Fruit fly (Drosophila melanogaster): ENCODE measurements around the gene CG42717.

Gene CG42717

DNA sequence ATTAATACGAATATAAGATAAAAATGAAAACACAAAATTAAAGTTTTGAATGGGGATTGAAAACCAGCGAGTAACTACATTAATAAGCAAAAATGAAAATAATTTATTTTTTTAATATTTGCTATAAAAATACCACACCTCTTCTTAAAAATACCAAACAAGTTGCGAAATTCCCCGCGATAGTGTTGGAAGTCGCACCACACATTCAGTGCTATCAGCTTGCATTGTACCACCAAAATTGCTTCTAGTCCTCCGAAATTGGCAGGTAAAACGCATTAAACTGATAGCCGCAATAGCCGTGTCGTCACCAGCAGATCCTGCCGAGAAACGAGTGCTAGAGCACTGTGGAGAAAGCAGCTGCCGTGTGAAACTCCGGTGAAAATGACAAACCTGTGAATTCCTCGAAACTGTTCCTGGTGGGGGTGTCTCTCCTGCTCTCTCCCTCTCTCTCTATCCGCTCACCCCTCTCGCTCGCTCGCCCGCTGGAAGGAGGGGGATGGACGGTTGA, 44.9 kb downstream of the CG42717 start, which contains the start of gene Hip14 (continued):
- TF ChIP-seq CG11398 (GFP tag; optimal IDR thresholded peaks at IDR 0.05) (no peak), aop (GFP tag; IDR thresholded peaks at IDR 0.05) (no peak), H2.0 (GFP tag; IDR thresholded peaks at IDR 0.05) (no peak), salm (tag; optimal IDR thresholded peaks at IDR 0.05) (no peak), CG31365 (tag; optimal IDR thresholded peaks at IDR 0.05) (no peak), CG4730 (GFP tag; IDR thresholded peaks at IDR 0.05) (no peak), Dad (GFP tag; optimal IDR thresholded peaks at IDR 0.05) (no peak), ash1 (GFP tag; optimal IDR thresholded peaks at IDR 0.05) (no peak), al (GFP tag; IDR thresholded peaks at IDR 0.05) (no peak), Dref (GFP tag; IDR thresholded peaks at IDR 0.05) (no peak), bowl (GFP tag; IDR thresholded peaks at IDR 0.05) (no peak), ATbp (GFP tag; optimal IDR thresholded peaks at IDR 0.05) (no peak), CG10274 (GFP tag; optimal IDR thresholded peaks at IDR 0.05) (no peak), Awh (GFP tag; IDR thresholded peaks at IDR 0.05) (no peak), CG15696 (tag; optimal IDR thresholded peaks at IDR 0.05) (no peak), gsb-n (tag; optimal IDR thresholded peaks at IDR 0.05) (no peak), CG4707 (GFP tag; optimal IDR thresholded peaks at IDR 0.05) (no peak), Aef1 (GFP tag; IDR thresholded peaks at IDR 0.05) (no peak), CG11504 (tag; optimal IDR thresholded peaks at IDR 0.05) (no peak), dysf (GFP tag; IDR thresholded peaks at IDR 0.05) (no peak), gfzf (GFP tag; optimal IDR thresholded peaks at IDR 0.05) (peak; percentile 53), maf-S (GFP tag; optimal IDR thresholded peaks at IDR 0.05) (no peak), CG7556 (GFP tag; optimal IDR thresholded peaks at IDR 0.05) (peak; percentile 23), Hr39 (optimal IDR thresholded peaks at IDR 0.05) (no peak), CG4282 (GFP tag; optimal IDR thresholded peaks at IDR 0.05) (no peak), da (GFP tag; optimal IDR thresholded peaks at IDR 0.05) (no peak), gce (GFP tag; IDR thresholded peaks at IDR 0.05) (no peak), knrl (GFP tag; IDR thresholded peaks at IDR 0.05; ENCODE audit: partially characterized antibody) (no peak), CG4328 (GFP tag; optimal IDR thresholded peaks at IDR 0.05) (no peak), fd102C (GFP tag; optimal IDR thresholded peaks at IDR 0.05) (no peak), CG10462 (GFP tag; optimal IDR thresholded peaks at IDR 0.05) (no peak), dimm (GFP tag; IDR thresholded peaks at IDR 0.05) (no peak), BEAF-32 (GFP tag; optimal IDR thresholded peaks at IDR 0.05) (peak; percentile 29), CG17612 (GFP tag; IDR thresholded peaks at IDR 0.05) (no peak), CG9609 (GFP tag; optimal IDR thresholded peaks at IDR 0.05) (no peak), CG1832 (GFP tag; optimal IDR thresholded peaks at IDR 0.05) (peak; percentile 90), inv (GFP tag; IDR thresholded peaks at IDR 0.05; ENCODE audit: partially characterized antibody) (no peak), CG9876 (GFP tag; optimal IDR thresholded peaks at IDR 0.05) (no peak), CG3065 (GFP tag; optimal IDR thresholded peaks at IDR 0.05) (no peak), CG12391 (tag; optimal IDR thresholded peaks at IDR 0.05) (peak; percentile 52), Camta (GFP tag; optimal IDR thresholded peaks at IDR 0.05) (no peak), CG3995 (GFP tag; optimal IDR thresholded peaks at IDR 0.05) (peak; percentile 86), yki (optimal IDR thresholded peaks at IDR 0.05) (no peak), CG11560 (tag; IDR thresholded peaks at IDR 0.05) (no peak), nau (GFP tag; optimal IDR thresholded peaks at IDR 0.05) (no peak), CG13296 (GFP tag; optimal IDR thresholded peaks at IDR 0.05) (peak; percentile 22), CG3163 (GFP tag; optimal IDR thresholded peaks at IDR 0.05) (no peak), CkIIα-i1 (GFP tag; IDR thresholded peaks at IDR 0.05) (no peak), H15 (GFP tag; IDR thresholded peaks at IDR 0.05) (no peak), CG12219 (GFP tag; optimal IDR thresholded peaks at IDR 0.05) (no peak), CrebB (tag; optimal IDR thresholded peaks at IDR 0.05) (peak; percentile 10), Dfd (GFP tag; optimal IDR thresholded peaks at IDR 0.05) (no peak), CoRest (tag; optimal IDR thresholded peaks at IDR 0.05) (no peak)

Data from whole organism, embryonic.